Worm (Caenorhabditis elegans) whole organism, L4/young adult: ENCODE measurements around the gene K04B12.2.

Experiments used
- W03F9.2 ChIP-seq: fragments of 150-350 bp; optimal IDR thresholded peaks from 2 replicates; lab custom pipeline; 2014; ENCODE audit warnings: missing biosample characterization, missing genetic modification characterization
- him-1 ChIP-seq: sonication (generic microtip); optimal IDR thresholded peaks from 2 replicates; lab custom pipeline; 2016; ENCODE audit warnings: missing genotype, missing genetic modification reagents, missing genetic modification characterization, missing compliant biosample characterization

DNA sequence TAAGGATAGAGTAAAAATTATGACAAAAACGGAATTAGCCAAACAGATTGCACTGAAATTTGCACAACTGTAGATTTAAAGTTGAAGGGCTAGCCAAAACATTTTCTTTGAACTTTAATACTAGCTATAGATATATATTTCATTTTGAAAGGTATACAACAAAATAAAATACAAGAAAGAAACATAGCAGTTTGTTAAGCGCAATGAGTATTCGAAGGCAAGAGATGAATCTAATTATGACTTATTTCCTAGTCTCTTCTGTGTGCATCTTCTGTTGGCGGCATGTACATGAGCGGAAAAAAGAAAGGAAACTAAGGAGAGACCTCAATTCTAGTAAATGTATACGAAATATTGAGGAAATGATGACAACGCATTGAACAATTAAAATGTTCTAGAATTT is 5.7 kb downstream of the K04B12.2 start:
- TF ChIP-seq him-1 (tag; lab: Kevin White, UChicago): no peak
- no peak for TF ChIP-seq W03F9.2 (tag; lab: Kevin White, UChicago)
